Fruit fly (Drosophila melanogaster) whole organism, pupa: ENCODE results near the gene Amacr.
A peak's percentile ranks its signal among the peaks of the same experiment; 100 is the strongest.

ENCODE experiments used
- CG14655 ChIP-seq: fragments of 200-800 bp; sonication (Bioruptor generic); optimal IDR thresholded peaks from 3 replicates; lab custom pipeline; 2017; ENCODE audit warnings: mild to moderate bottlenecking, missing biosample characterization, missing genetic modification reagents, missing genetic modification characterization
- CG17806 ChIP-seq: fragments of 200-800 bp; sonication (Bioruptor generic); optimal IDR thresholded peaks from 2 replicates; lab custom pipeline; 2018; ENCODE audit warnings: missing biosample characterization, mild to moderate bottlenecking, missing genetic modification characterization, moderate library complexity
- CG8159 ChIP-seq: fragments of 200-800 bp; sonication (Bioruptor generic); optimal IDR thresholded peaks from 3 replicates; lab custom pipeline; 2018; ENCODE audit warnings: missing biosample characterization, mild to moderate bottlenecking, missing genetic modification characterization, moderate library complexity
- D1 ChIP-seq: fragments of 200-800 bp; sonication (Bioruptor generic); optimal IDR thresholded peaks from 2 replicates; lab custom pipeline; 2018; ENCODE audit warnings: missing biosample characterization, mild to moderate bottlenecking, missing genetic modification characterization, moderate library complexity
- EcR ChIP-seq: fragments of 200-800 bp; sonication (Bioruptor generic); optimal IDR thresholded peaks from 3 replicates; lab custom pipeline; 2019; ENCODE audit warnings: missing biosample characterization, missing genetic modification characterization, mild to moderate bottlenecking, moderate library complexity, missing genetic modification reagents
- Ets98B ChIP-seq: fragments of 200-800 bp; sonication (Bioruptor generic); IDR thresholded peaks from 2 replicates; pipeline ENCODE4 v1.3.6; 2022; ENCODE audit warnings: missing biosample characterization, missing genetic modification characterization
- Snoo ChIP-seq: fragments of 200-800 bp; sonication (Bioruptor generic); optimal IDR thresholded peaks from 3 replicates; lab custom pipeline; 2017; ENCODE audit warnings: missing biosample characterization, mild to moderate bottlenecking, missing genetic modification characterization, inconsistent platforms
- gl ChIP-seq: fragments of 200-800 bp; sonication (Bioruptor generic); optimal IDR thresholded peaks from 2 replicates; lab custom pipeline; 2018; ENCODE audit warnings: missing biosample characterization, mild to moderate bottlenecking, missing genetic modification characterization

- peak; percentile 65 for TF ChIP-seq Ets98B
- TF ChIP-seq Snoo (tag; lab: Kevin White, UChicago): peak; percentile 78
- peak; percentile 72 for TF ChIP-seq CG17806 (tag; lab: Kevin White, UChicago)
- TF ChIP-seq gl: peak; percentile 28
- no peak for TF ChIP-seq D1 (tag; lab: Kevin White, UChicago)
- no peak for TF ChIP-seq EcR (GFP tag; lab: Kevin White, UChicago)
- TF ChIP-seq CG14655 (GFP tag; lab: Kevin White, UChicago): peak; percentile 73
- TF ChIP-seq CG8159 (tag; lab: Kevin White, UChicago): peak; percentile 83
Measured at dm6 chr2L:20761951-20762538, 9.9 kb upstream of the Amacr start.
